Fruit fly (Drosophila melanogaster): ENCODE measurements around the gene nac.

The nac gene

dm6 chr3R:8264302-8265080 is 39.3 kb downstream of the nac start, which contains the start of the genes RPA1 and Mcm2 (continued):
- TF ChIP-seq Jarid2 (GFP tag; optimal IDR thresholded peaks at IDR 0.05) (peak; percentile 20), CG8089 (GFP tag; optimal IDR thresholded peaks at IDR 0.05) (no peak), Lim3 (GFP tag; IDR thresholded peaks at IDR 0.05) (no peak), twi (tag; optimal IDR thresholded peaks at IDR 0.05) (peak; percentile 72), ash1 (GFP tag; optimal IDR thresholded peaks at IDR 0.05) (no peak), B-H2 (GFP tag; optimal IDR thresholded peaks at IDR 0.05) (peak; percentile 68), schlank (tag; optimal IDR thresholded peaks at IDR 0.05) (peak; percentile 33), Optix (GFP tag; IDR thresholded peaks at IDR 0.05) (no peak; the same call in 2 of the 3 replicates), ara (GFP tag; IDR thresholded peaks at IDR 0.05) (peak; percentile 56), NC2β (GFP tag; optimal IDR thresholded peaks at IDR 0.05) (no peak), eyg (GFP tag; optimal IDR thresholded peaks at IDR 0.05) (no peak), CG14667 (GFP tag; IDR thresholded peaks at IDR 0.05) (peak; percentile 81), NK7.1 (GFP tag; optimal IDR thresholded peaks at IDR 0.05) (no peak), ham (GFP tag; IDR thresholded peaks at IDR 0.05) (no peak), Atf-2 (GFP tag; optimal IDR thresholded peaks at IDR 0.05) (no peak), CG3726 (GFP tag; IDR thresholded peaks at IDR 0.05) (peak; percentile 70; the same call in 1 of the 3 replicates), CG2712 (tag; optimal IDR thresholded peaks at IDR 0.05) (peak; percentile 83), cato (GFP tag; optimal IDR thresholded peaks at IDR 0.05; ENCODE audit: borderline replicate concordance) (peak; percentile 47), CG13775 (GFP tag; optimal IDR thresholded peaks at IDR 0.05) (peak; percentile 89), mirr (GFP tag; optimal IDR thresholded peaks at IDR 0.05) (no peak), CG2202 (tag; optimal IDR thresholded peaks at IDR 0.05) (peak; percentile 22), dmrt99B (tag; optimal IDR thresholded peaks at IDR 0.05) (no peak), br (optimal IDR thresholded peaks at IDR 0.05) (no peak), dimm (GFP tag; IDR thresholded peaks at IDR 0.05) (peak; percentile 38; the same call in 1 of the 2 replicates), BEAF-32 (GFP tag; optimal IDR thresholded peaks at IDR 0.05) (peak; percentile 19), CG9727 (GFP tag; optimal IDR thresholded peaks at IDR 0.05) (peak; percentile 82), sd (tag; optimal IDR thresholded peaks at IDR 0.05) (no peak), CG2199 (GFP tag; IDR thresholded peaks at IDR 0.05) (0 out of 3 replicates have a peak, but pooled peaks have one; percentile 32), CG6683 (GFP tag; optimal IDR thresholded peaks at IDR 0.05) (peak; percentile 37), ci (GFP tag; IDR thresholded peaks at IDR 0.05) (peak; percentile 69), GATAe (GFP tag; conservative IDR thresholded peaks at IDR 0.05) (peak; percentile 33), Hmx (GFP tag; optimal IDR thresholded peaks at IDR 0.05) (no peak), al (GFP tag; IDR thresholded peaks at IDR 0.05) (peak; percentile 81), slou (GFP tag; optimal IDR thresholded peaks at IDR 0.05) (peak; percentile 62), crc (GFP tag; optimal IDR thresholded peaks at IDR 0.05) (no peak), jigr1 (GFP tag; IDR thresholded peaks at IDR 0.05) (0 out of 3 replicates have a peak, but pooled peaks have one; percentile 51), CG7839 (tag; optimal IDR thresholded peaks at IDR 0.05) (peak; percentile 81), fd3F (GFP tag; optimal IDR thresholded peaks at IDR 0.05) (peak; percentile 74), CG6765 (GFP tag; optimal IDR thresholded peaks at IDR 0.05) (peak; percentile 56), CG18011 (GFP tag; optimal IDR thresholded peaks at IDR 0.05) (peak; percentile 35), onecut (GFP tag; IDR thresholded peaks at IDR 0.05) (peak; percentile 44), tio (GFP tag; optimal IDR thresholded peaks at IDR 0.05) (peak; percentile 86), Ada2b (GFP tag; IDR thresholded peaks at IDR 0.05) (peak; percentile 32), pfk (GFP tag; optimal IDR thresholded peaks at IDR 0.05) (no peak), CG34224 (GFP tag; IDR thresholded peaks at IDR 0.05; ENCODE audit: partially characterized antibody) (no peak), CG17359 (tag; optimal IDR thresholded peaks at IDR 0.05) (peak; percentile 63), CG11456 (GFP tag; IDR thresholded peaks at IDR 0.05) (peak; percentile 91), Hsf (GFP tag; optimal IDR thresholded peaks at IDR 0.05) (peak; percentile 74), CG3281 (GFP tag; optimal IDR thresholded peaks at IDR 0.05) (peak; percentile 76), CG6654 (GFP tag; optimal IDR thresholded peaks at IDR 0.05) (peak; percentile 40)

All from whole organism, embryonic.